Worm (Caenorhabditis elegans): ENCODE results near the gene srd-36.

DNA sequence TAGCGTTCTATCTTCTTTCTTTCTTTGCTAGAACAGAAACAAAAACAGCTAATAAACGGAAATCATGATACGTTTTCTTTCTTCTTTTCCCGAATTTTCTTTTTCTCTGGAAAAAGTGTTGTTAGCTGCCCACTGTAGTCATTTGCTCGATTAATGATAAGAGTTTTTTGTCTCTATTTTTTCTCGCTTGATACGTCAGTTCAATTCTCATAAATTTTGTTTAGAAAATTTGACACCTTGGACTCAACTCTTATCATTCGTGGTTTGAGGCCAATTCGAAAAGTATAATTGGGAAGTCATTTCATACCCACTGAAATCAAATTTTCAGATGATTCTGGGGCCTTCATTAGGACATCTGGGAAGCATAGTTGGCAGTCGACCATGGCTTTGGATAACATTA, 47.3 kb upstream of the srd-36 start:
- TF ChIP-seq flt-1 (GFP tag; IDR thresholded peaks at IDR 0.05) (no peak), F13C5.2 (tag; optimal IDR thresholded peaks at IDR 0.05) (no peak), aly-1 (tag; optimal IDR thresholded peaks at IDR 0.05) (no peak), tbx-37 (GFP tag; conservative IDR thresholded peaks at IDR 0.05) (no peak)
